Fruit fly (Drosophila melanogaster): ENCODE measurements around the gene CG3939.

- TF ChIP-seq CG3838 (GFP tag; optimal IDR thresholded peaks at IDR 0.05) (no peak), Xrp1 (GFP tag; IDR thresholded peaks at IDR 0.05) (no peak), Pdp1 (GFP tag; optimal IDR thresholded peaks at IDR 0.05) (no peak), slbo (GFP tag; IDR thresholded peaks at IDR 0.05) (no peak), Side (GFP tag; optimal IDR thresholded peaks at IDR 0.05) (no peak), crc (GFP tag; optimal IDR thresholded peaks at IDR 0.05) (no peak)
Observed at dm6 chrX:3172217-3172616, 2.6 kb upstream of the CG3939 start.
